Worm (Caenorhabditis elegans): ENCODE results near the gene glb-3.
A peak's percentile ranks its signal among the peaks of the same experiment; 100 is the strongest.

glb-3 gene

DNA sequence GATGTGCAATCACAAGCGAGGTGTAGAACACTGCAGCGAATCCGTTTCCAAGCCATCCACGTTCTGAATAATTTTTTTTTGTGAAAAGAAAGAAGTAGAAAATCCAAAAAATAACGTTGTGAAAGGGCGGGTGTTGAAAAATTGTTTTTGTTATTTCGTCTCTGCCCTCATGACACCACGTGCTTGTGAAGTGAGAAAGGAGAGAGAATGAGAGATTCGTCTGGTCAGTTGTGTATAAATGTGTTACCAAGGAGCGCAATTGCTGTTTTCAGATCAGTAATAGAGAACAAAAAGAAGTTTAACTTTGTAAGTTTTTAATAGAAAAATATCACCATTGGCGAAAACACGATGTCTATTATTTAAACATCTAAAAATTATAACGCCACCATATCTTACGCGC lies 13.1 kb upstream of the glb-3 start (continued):
- TF ChIP-seq dsc-1 (tag; optimal IDR thresholded peaks at IDR 0.05) (no peak), sox-4 (tag; optimal IDR thresholded peaks at IDR 0.05) (no peak), elt-3 (tag; optimal IDR thresholded peaks at IDR 0.05) (no peak), snu-23 (GFP tag; optimal IDR thresholded peaks at IDR 0.05) (peak; percentile 74), snpc-4 (tag; optimal IDR thresholded peaks at IDR 0.05) (no peak), nhr-20 (tag; optimal IDR thresholded peaks at IDR 0.05) (peak; percentile 49), nhr-71 (tag; optimal IDR thresholded peaks at IDR 0.05) (peak; percentile 67), mep-1 (tag; optimal IDR thresholded peaks at IDR 0.05) (peak; percentile 56), lin-15B (tag; optimal IDR thresholded peaks at IDR 0.05) (peak; percentile 4), F16B12.6 (tag; optimal IDR thresholded peaks at IDR 0.05) (no peak), xbp-1 (tag; optimal IDR thresholded peaks at IDR 0.05) (no peak), ets-5 (GFP tag; IDR thresholded peaks at IDR 0.05) (no peak), efl-1 (optimal IDR thresholded peaks at IDR 0.05) (peak; percentile 41 to 43), efl-1 (GFP tag; optimal IDR thresholded peaks at IDR 0.05 in 1 of 2) (peak in 1 of 2 experiments; percentile 36), fkh-8 (tag; optimal IDR thresholded peaks at IDR 0.05) (peak; percentile 31)

DNA sequence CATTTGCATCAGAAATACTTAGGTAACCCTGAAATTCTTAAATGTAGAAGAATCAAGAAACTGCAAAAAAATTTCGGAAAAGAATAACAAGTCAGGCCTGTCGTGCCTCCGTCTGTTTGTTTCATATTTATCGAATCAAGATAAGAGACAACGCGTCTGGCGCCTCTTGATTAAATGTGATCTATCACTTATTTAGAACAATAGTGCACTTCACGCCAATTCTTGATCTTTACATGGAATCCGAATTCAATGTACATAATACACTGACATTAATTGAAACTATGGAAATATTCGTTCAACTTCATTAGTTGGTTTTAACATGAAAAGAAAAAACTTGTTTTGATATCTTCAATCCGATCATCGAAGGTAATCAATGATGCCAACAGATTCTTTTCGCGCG lies 11.9 kb upstream of the glb-3 start, which contains the start of gene mboa-2:
mboa-2 (minus strand) TSS at position 28 of the 400 bp plus-strand sequence.
- TF ChIP-seq lsy-2 (tag; optimal IDR thresholded peaks at IDR 0.05) (peak; percentile 29 to 38), C34B4.2 (tag; optimal IDR thresholded peaks at IDR 0.05) (no peak), unc-130 (tag; optimal IDR thresholded peaks at IDR 0.05) (no peak), ceh-63 (GFP tag; optimal IDR thresholded peaks at IDR 0.05) (no peak), tlp-1 (tag; optimal IDR thresholded peaks at IDR 0.05) (no peak), sptf-1 (tag; optimal IDR thresholded peaks at IDR 0.05) (no peak), dpl-1 (GFP tag; optimal IDR thresholded peaks at IDR 0.05) (no peak), grh-1 (GFP tag; IDR thresholded peaks at IDR 0.05) (no peak), pag-3 (tag; optimal IDR thresholded peaks at IDR 0.05; ENCODE audit: borderline replicate concordance, insufficient read depth) (no peak), mab-9 (GFP tag; IDR thresholded peaks at IDR 0.05) (no peak), lin-39 (tag; optimal IDR thresholded peaks at IDR 0.05) (no peak), fkh-8 (tag; optimal IDR thresholded peaks at IDR 0.05) (no peak), ama-1 (optimal IDR thresholded peaks at IDR 0.05) (peak; percentile 57), egl-13 (tag; optimal IDR thresholded peaks at IDR 0.05) (no peak), Y116A8C.19 (tag; optimal IDR thresholded peaks at IDR 0.05; ENCODE audit: borderline replicate concordance) (no peak), nhr-90 (tag; optimal IDR thresholded peaks at IDR 0.05; ENCODE audit: poor library complexity) (peak; percentile 64), lin-15B (tag; optimal IDR thresholded peaks at IDR 0.05) (no peak), fkh-10 (GFP tag; optimal IDR thresholded peaks at IDR 0.05) (no peak), nhr-47 (tag; optimal IDR thresholded peaks at IDR 0.05) (peak; percentile 16), unc-30 (tag; optimal IDR thresholded peaks at IDR 0.05) (no peak), sup-37 (GFP tag; optimal IDR thresholded peaks at IDR 0.05) (no peak), ceh-88 (GFP tag; IDR thresholded peaks at IDR 0.05) (peak; percentile 21; the same call in 1 of the 2 replicates), dsc-1 (tag; optimal IDR thresholded peaks at IDR 0.05) (no peak), rnt-1 (tag; optimal IDR thresholded peaks at IDR 0.05) (peak; percentile 7), ztf-11 (tag; optimal IDR thresholded peaks at IDR 0.05) (no peak), C16A3.4 (tag; optimal IDR thresholded peaks at IDR 0.05) (no peak), mdl-1 (tag; optimal IDR thresholded peaks at IDR 0.05) (no peak), tbx-2 (tag; optimal IDR thresholded peaks at IDR 0.05) (no peak), nhr-71 (tag; optimal IDR thresholded peaks at IDR 0.05) (peak; percentile 56), vab-15 (tag; optimal IDR thresholded peaks at IDR 0.05) (no peak), snpc-4 (tag; optimal IDR thresholded peaks at IDR 0.05) (no peak), zag-1 (tag; optimal IDR thresholded peaks at IDR 0.05) (no peak), ces-1 (GFP tag; optimal IDR thresholded peaks at IDR 0.05) (no peak), ztf-4 (tag; optimal IDR thresholded peaks at IDR 0.05) (peak; percentile 2), nhr-20 (tag; optimal IDR thresholded peaks at IDR 0.05) (peak; percentile 46), zip-4 (GFP tag; optimal IDR thresholded peaks at IDR 0.05) (no peak), unc-62 (GFP tag; optimal IDR thresholded peaks at IDR 0.05) (no peak), pax-3 (tag; optimal IDR thresholded peaks at IDR 0.05) (no peak), C04F5.9 (tag; optimal IDR thresholded peaks at IDR 0.05) (no peak), nhr-85 (tag) (peak; percentile 49), isw-1 (GFP tag; IDR thresholded peaks at IDR 0.05) (no peak), mep-1 (tag; optimal IDR thresholded peaks at IDR 0.05) (no peak), egl-27 (tag; optimal IDR thresholded peaks at IDR 0.05) (no peak), nhr-28 (tag; optimal IDR thresholded peaks at IDR 0.05) (no peak)

All from whole organism, L1 larva.